Worm (Caenorhabditis elegans) whole organism, early embryonic: ENCODE results near the gene R102.8.

Experiments used
- F13C5.2 ChIP-seq: sonication (generic microtip); optimal IDR thresholded peaks from 2 replicates; lab custom pipeline; 2017; ENCODE audit warnings: mild to moderate bottlenecking, missing genetic modification characterization, inconsistent platforms, missing compliant biosample characterization
- ama-1 ChIP-seq: fragments of 150-350 bp; optimal IDR thresholded peaks from 2 replicates; lab custom pipeline; 2014
- ceh-13 ChIP-seq: fragments of 200-800 bp; sonication (Bioruptor generic); optimal IDR thresholded peaks from 2 replicates; lab custom pipeline; 2018; ENCODE audit warnings: mild to moderate bottlenecking, missing genetic modification characterization, missing compliant biosample characterization
- ceh-36 ChIP-seq: sonication (generic microtip); optimal IDR thresholded peaks from 2 replicates; lab custom pipeline; 2016; ENCODE audit warnings: missing genetic modification characterization, inconsistent platforms, missing compliant biosample characterization
- ets-7 ChIP-seq: sonication (generic microtip); optimal IDR thresholded peaks from 2 replicates; lab custom pipeline; 2016; ENCODE audit warnings: missing genotype, missing genetic modification characterization, missing compliant biosample characterization
- flt-1 ChIP-seq: fragments of 200-800 bp; sonication (Bioruptor generic); IDR thresholded peaks from 2 replicates; pipeline ENCODE4 v1.3.6; 2022; ENCODE audit warnings: missing genetic modification characterization, missing compliant biosample characterization
- hmbx-1 ChIP-seq: sonication (generic microtip); optimal IDR thresholded peaks from 2 replicates; lab custom pipeline; 2016; ENCODE audit warnings: mild to moderate bottlenecking, missing genetic modification characterization, missing compliant biosample characterization
- hmg-4 ChIP-seq: fragments of 200-800 bp; sonication (Bioruptor generic); optimal IDR thresholded peaks from 2 replicates; lab custom pipeline; 2018; ENCODE audit warnings: mild to moderate bottlenecking, missing genetic modification characterization, missing compliant biosample characterization
- hnd-1 ChIP-seq: sonication (generic microtip); optimal IDR thresholded peaks from 2 replicates; lab custom pipeline; 2016; ENCODE audit warnings: missing genetic modification characterization, missing compliant biosample characterization
- pes-1 ChIP-seq: fragments of 200-800 bp; sonication (Bioruptor generic); IDR thresholded peaks from 2 replicates; pipeline ENCODE4 v1.3.6; 2022; ENCODE audit warnings: missing genetic modification reagents, missing genetic modification characterization, missing compliant biosample characterization
- scrt-1 ChIP-seq: fragments of 200-800 bp; sonication (Bioruptor generic); IDR thresholded peaks from 2 replicates; pipeline ENCODE4 v1.3.6; 2022; ENCODE audit warnings: missing genetic modification characterization, missing compliant biosample characterization
- sea-1 ChIP-seq: fragments of 200-800 bp; sonication (Bioruptor generic); conservative IDR thresholded peaks from 2 replicates; pipeline ENCODE4 v1.3.6; 2022; ENCODE audit warnings: missing genetic modification characterization, missing compliant biosample characterization
- tbx-11 ChIP-seq: fragments of 200-800 bp; sonication (Bioruptor generic); IDR thresholded peaks from 2 replicates; pipeline ENCODE4 v1.3.6; 2022; ENCODE audit warnings: missing genetic modification characterization, missing compliant biosample characterization
- tbx-37 ChIP-seq: fragments of 200-800 bp; sonication (Bioruptor generic); conservative IDR thresholded peaks from 2 replicates; pipeline ENCODE4 v1.3.6; 2022; ENCODE audit warnings: missing genetic modification reagents, missing genetic modification characterization, missing compliant biosample characterization

ce11 chrIV:10697022-10697979, 7.3 kb upstream of the R102.8 start, which contains the start of gene allo-1:
- TF ChIP-seq sea-1 (GFP tag; lab: Robert Waterston, UW) (no peak), F13C5.2 (tag; lab: Kevin White, UChicago) (no peak), ama-1 (no peak), pes-1 (GFP tag; lab: Robert Waterston, UW) (no peak), hnd-1 (no peak), ets-7 (tag; lab: Kevin White, UChicago) (no peak), hmbx-1 (no peak), tbx-11 (no peak), hmg-4 (GFP tag; lab: Kevin White, UChicago) (no peak), flt-1 (GFP tag; lab: Robert Waterston, UW) (no peak), ceh-13 (GFP tag; lab: Kevin White, UChicago) (no peak), tbx-37 (GFP tag; lab: Robert Waterston, UW) (no peak), scrt-1 (GFP tag; lab: Robert Waterston, UW) (no peak), ceh-36 (tag; lab: Kevin White, UChicago) (no peak)
